Worm (Caenorhabditis elegans): Measurements from ENCODE around the gene sru-29.

DNA sequence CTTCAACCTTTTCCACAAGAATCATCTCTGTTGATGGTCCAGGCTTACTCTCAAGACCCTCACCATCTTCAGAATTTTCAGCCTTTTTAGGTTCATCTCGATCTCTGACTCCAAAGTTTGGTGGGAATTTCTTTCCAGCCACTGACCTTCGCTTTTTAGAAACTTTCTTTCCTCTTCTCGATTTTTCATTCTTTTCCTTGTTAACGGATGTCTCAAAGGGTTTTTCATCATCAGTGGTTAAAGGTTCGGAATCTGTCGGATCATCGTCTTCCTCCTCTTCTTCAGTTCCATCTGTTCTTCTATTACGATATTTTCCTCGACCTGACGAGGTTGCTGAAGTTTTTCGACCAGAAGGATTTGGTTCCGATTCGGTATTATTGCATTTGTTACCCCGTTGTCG, 37.3 kb downstream of the sru-29 start:
- TF ChIP-seq dpl-1 (GFP tag; optimal IDR thresholded peaks at IDR 0.05) (no peak), tlf-1 (GFP tag; optimal IDR thresholded peaks at IDR 0.05) (no peak), tbp1 (GFP tag; optimal IDR thresholded peaks at IDR 0.05) (no peak), unc-62 (GFP tag; optimal IDR thresholded peaks at IDR 0.05) (no peak), mes-4 (tag; optimal IDR thresholded peaks at IDR 0.05) (no peak), ceh-79 (tag; optimal IDR thresholded peaks at IDR 0.05) (no peak)

Data from whole organism, young adult.